Fruit fly (Drosophila melanogaster) whole organism, embryonic: Measurements from ENCODE around the gene CG17819.

Experiments used
- Ada2b ChIP-seq: fragments of 200-800 bp; sonication (Bioruptor generic); IDR thresholded peaks from 2 replicates; pipeline ENCODE4 v1.3.6; 2022; ENCODE audit warnings: missing biosample characterization, missing genetic modification characterization
- Atf3 ChIP-seq: fragments of 200-800 bp; sonication (Bioruptor generic); optimal IDR thresholded peaks from 3 replicates; lab custom pipeline; 2016; ENCODE audit warnings: missing biosample characterization, missing genetic modification characterization
- Blimp-1 ChIP-seq: fragments of 200-800 bp; sonication (Bioruptor generic); optimal IDR thresholded peaks from 3 replicates; lab custom pipeline; 2018; ENCODE audit warnings: missing biosample characterization, missing genetic modification characterization, mild to moderate bottlenecking, moderate library complexity, missing genetic modification reagents
- CG1024 ChIP-seq: fragments of 200-800 bp; sonication (Bioruptor generic); IDR thresholded peaks from 2 replicates; pipeline ENCODE4 v1.3.6; 2022; ENCODE audit warnings: missing biosample characterization, missing genetic modification characterization
- CG10274 ChIP-seq: fragments of 200-800 bp; sonication (Bioruptor generic); optimal IDR thresholded peaks from 3 replicates; lab custom pipeline; 2017; ENCODE audit warnings: missing biosample characterization, mild to moderate bottlenecking, missing genetic modification characterization
- CG10979 ChIP-seq: fragments of 200-800 bp; sonication (Bioruptor generic); optimal IDR thresholded peaks from 2 replicates; lab custom pipeline; 2018; ENCODE audit warnings: missing biosample characterization, mild to moderate bottlenecking, missing genetic modification characterization, moderate library complexity
- CG12219 ChIP-seq: fragments of 200-800 bp; sonication (Bioruptor generic); optimal IDR thresholded peaks from 3 replicates; lab custom pipeline; 2018; ENCODE audit warnings: missing biosample characterization, mild to moderate bottlenecking, missing genetic modification characterization
- CG12942 ChIP-seq: fragments of 200-800 bp; sonication (Bioruptor generic); optimal IDR thresholded peaks from 3 replicates; lab custom pipeline; 2016; ENCODE audit warnings: missing biosample characterization, missing genetic modification characterization
- CG14965 ChIP-seq: fragments of 200-800 bp; sonication (Bioruptor generic); optimal IDR thresholded peaks from 2 replicates; lab custom pipeline; 2016; ENCODE audit warnings: missing biosample characterization, missing genetic modification characterization, borderline replicate concordance
- CG15073 ChIP-seq: fragments of 200-800 bp; sonication (Bioruptor generic); optimal IDR thresholded peaks from 2 replicates; lab custom pipeline; 2016; ENCODE audit warnings: missing biosample characterization, missing genetic modification characterization
- CG16815 ChIP-seq: fragments of 200-800 bp; sonication (Bioruptor generic); optimal IDR thresholded peaks from 3 replicates; lab custom pipeline; 2017; ENCODE audit warnings: missing biosample characterization, mild to moderate bottlenecking, missing genetic modification characterization
- CG17328 ChIP-seq: fragments of 200-800 bp; sonication (Bioruptor generic); IDR thresholded peaks from 2 replicates; pipeline ENCODE4 v1.3.6; 2022; ENCODE audit warnings: missing biosample characterization, missing genetic modification characterization
- CG17829 ChIP-seq: fragments of 200-800 bp; optimal IDR thresholded peaks from 2 replicates; lab custom pipeline; 2019; ENCODE audit warnings: missing biosample characterization, mild to moderate bottlenecking, missing genetic modification characterization, moderate library complexity
- CG18599 ChIP-seq: fragments of 200-800 bp; sonication (Bioruptor generic); optimal IDR thresholded peaks from 3 replicates; lab custom pipeline; 2017; ENCODE audit warnings: missing biosample characterization, missing genetic modification characterization, mild to moderate bottlenecking, moderate library complexity, missing genetic modification reagents
- CG2199 ChIP-seq: fragments of 200-800 bp; sonication (Bioruptor generic); IDR thresholded peaks from 3 replicates; pipeline ENCODE4 v1.3.6; 2022; ENCODE audit warnings: missing biosample characterization, missing genetic modification characterization
- CG2712 ChIP-seq: fragments of 200-800 bp; optimal IDR thresholded peaks from 3 replicates; lab custom pipeline; 2019; ENCODE audit warnings: missing biosample characterization, mild to moderate bottlenecking, missing genetic modification characterization, moderate library complexity
- CG30431 ChIP-seq: fragments of 200-800 bp; sonication (Bioruptor generic); optimal IDR thresholded peaks from 2 replicates; lab custom pipeline; 2017; ENCODE audit warnings: missing biosample characterization, missing genetic modification characterization
- CG32772 ChIP-seq: fragments of 200-800 bp; sonication (Bioruptor generic); IDR thresholded peaks from 2 replicates; pipeline ENCODE4 v1.3.6; 2022; ENCODE audit warnings: missing biosample characterization, missing genetic modification characterization
- CG4424 ChIP-seq: fragments of 200-800 bp; sonication (Bioruptor generic); optimal IDR thresholded peaks from 3 replicates; lab custom pipeline; 2016; ENCODE audit warnings: missing biosample characterization, missing genetic modification characterization
- CG4707 ChIP-seq: fragments of 200-800 bp; sonication (Bioruptor generic); optimal IDR thresholded peaks from 2 replicates; lab custom pipeline; 2018; ENCODE audit warnings: missing biosample characterization, mild to moderate bottlenecking, missing genetic modification characterization, moderate library complexity
- CG5180 ChIP-seq: fragments of 200-800 bp; sonication (Bioruptor generic); optimal IDR thresholded peaks from 3 replicates; lab custom pipeline; 2017; ENCODE audit warnings: missing biosample characterization, missing genetic modification characterization, mild to moderate bottlenecking, moderate library complexity, missing genetic modification reagents
- CG7357 ChIP-seq: fragments of 200-800 bp; sonication (Bioruptor generic); IDR thresholded peaks from 3 replicates; pipeline ENCODE4 v1.3.6; 2022; ENCODE audit warnings: missing biosample characterization, missing genetic modification characterization
- CG8944 ChIP-seq: fragments of 200-800 bp; sonication (Bioruptor generic); optimal IDR thresholded peaks from 3 replicates; lab custom pipeline; 2016; ENCODE audit warnings: missing biosample characterization, missing genetic modification characterization
- D ChIP-seq, 2 experiments: fragments of 200-800 bp in 1 of 2; fragments of >200 bp in 1 of 2; sonication (Bioruptor generic) in 1 of 2; optimal IDR thresholded peaks; 2 replicates in 1 of 2; 3 replicates in 1 of 2; lab custom pipeline; 2017; ENCODE audit warnings: mild to moderate bottlenecking in 1 of 2, missing biosample characterization in 1 of 2, missing genetic modification characterization in 1 of 2, missing genetic modification reagents in 1 of 2
- Dll ChIP-seq: fragments of 200-800 bp; sonication (Bioruptor generic); IDR thresholded peaks from 4 replicates; pipeline ENCODE4 v1.3.6; 2022; ENCODE audit warnings: missing biosample characterization, missing genetic modification characterization; ENCODE audit not compliant: partially characterized antibody
- Hr3 ChIP-seq: fragments of 200-800 bp; sonication (Bioruptor generic); optimal IDR thresholded peaks from 3 replicates; lab custom pipeline; 2016; ENCODE audit warnings: missing biosample characterization, missing genetic modification characterization
- Mad ChIP-seq: fragments of 200-800 bp; sonication (Bioruptor generic); optimal IDR thresholded peaks from 2 replicates; lab custom pipeline; 2016; ENCODE audit warnings: missing biosample characterization, missing genetic modification characterization
- Mrtf ChIP-seq: fragments of 200-800 bp; sonication (Bioruptor generic); IDR thresholded peaks from 3 replicates; pipeline ENCODE4 v1.3.6; 2022; ENCODE audit warnings: missing biosample characterization, missing genetic modification characterization
- Myb ChIP-seq: fragments of 200-800 bp; sonication (Bioruptor generic); optimal IDR thresholded peaks from 2 replicates; lab custom pipeline; 2016; ENCODE audit warnings: missing biosample characterization, missing genetic modification characterization
- Oaz ChIP-seq: fragments of 200-800 bp; sonication (Bioruptor generic); IDR thresholded peaks from 2 replicates; pipeline ENCODE4 v1.3.6; 2022; ENCODE audit warnings: missing biosample characterization, missing genetic modification characterization
- Side ChIP-seq: fragments of 200-800 bp; sonication (Bioruptor generic); optimal IDR thresholded peaks from 2 replicates; lab custom pipeline; 2016; ENCODE audit warnings: missing biosample characterization, missing genetic modification characterization
- Vsx1 ChIP-seq: fragments of 200-800 bp; sonication (Bioruptor generic); optimal IDR thresholded peaks from 2 replicates; lab custom pipeline; 2017; ENCODE audit warnings: missing biosample characterization, mild to moderate bottlenecking, missing genetic modification characterization, missing genetic modification reagents
- al ChIP-seq: fragments of 200-800 bp; sonication (Bioruptor generic); IDR thresholded peaks from 2 replicates; pipeline ENCODE4 v1.3.6; 2022; ENCODE audit warnings: missing biosample characterization, missing genetic modification characterization
- bab2 ChIP-seq: fragments of 200-800 bp; sonication (Bioruptor generic); optimal IDR thresholded peaks from 2 replicates; lab custom pipeline; 2016; ENCODE audit warnings: missing biosample characterization, missing genetic modification characterization
- cato ChIP-seq: fragments of 200-800 bp; sonication (Bioruptor generic); optimal IDR thresholded peaks from 2 replicates; lab custom pipeline; 2016; ENCODE audit warnings: missing biosample characterization, missing genetic modification characterization, borderline replicate concordance
- caup ChIP-seq: fragments of 200-800 bp; sonication (Bioruptor generic); optimal IDR thresholded peaks from 3 replicates; lab custom pipeline; 2017; ENCODE audit warnings: missing biosample characterization, mild to moderate bottlenecking, missing genetic modification characterization, moderate library complexity; ENCODE audit not compliant: severe bottlenecking
- chm ChIP-seq: fragments of 200-800 bp; sonication (Bioruptor generic); IDR thresholded peaks from 2 replicates; pipeline ENCODE4 v1.3.6; 2022; ENCODE audit warnings: missing biosample characterization, missing genetic modification characterization
- esg ChIP-seq: fragments of 200-800 bp; sonication (Bioruptor generic); conservative IDR thresholded peaks from 2 replicates; pipeline ENCODE4 v1.3.6; 2022; ENCODE audit warnings: missing biosample characterization, missing genetic modification characterization
- ewg ChIP-seq: fragments of 200-800 bp; sonication (Bioruptor generic); optimal IDR thresholded peaks from 3 replicates; lab custom pipeline; 2017; ENCODE audit warnings: mild to moderate bottlenecking, missing biosample characterization, missing genetic modification reagents, missing genetic modification characterization
- fd96Cb ChIP-seq: fragments of 200-800 bp; sonication (Bioruptor generic); optimal IDR thresholded peaks from 2 replicates; lab custom pipeline; 2018; ENCODE audit warnings: missing biosample characterization, mild to moderate bottlenecking, missing genetic modification characterization, moderate library complexity
- her ChIP-seq: fragments of 200-800 bp; sonication (Bioruptor generic); optimal IDR thresholded peaks from 2 replicates; lab custom pipeline; 2016; ENCODE audit warnings: missing biosample characterization, missing genetic modification characterization
- jigr1 ChIP-seq: fragments of 200-800 bp; sonication (Bioruptor generic); IDR thresholded peaks from 3 replicates; pipeline ENCODE4 v1.3.6; 2022; ENCODE audit warnings: missing biosample characterization, missing genetic modification characterization
- jumu ChIP-seq: fragments of 200-800 bp; sonication (Bioruptor generic); optimal IDR thresholded peaks from 3 replicates; lab custom pipeline; 2016; ENCODE audit warnings: missing biosample characterization, missing genetic modification characterization
- pb ChIP-seq: fragments of 200-800 bp; sonication (Bioruptor generic); optimal IDR thresholded peaks from 3 replicates; lab custom pipeline; 2016; ENCODE audit warnings: missing biosample characterization, missing genetic modification characterization
- sc ChIP-seq, 3 experiments: fragments of >200 bp in 2 of 3; fragments of 200-800 bp in 1 of 3; sonication (Bioruptor generic) in 1 of 3; optimal IDR thresholded peaks; 2 replicates in 2 of 3; 3 replicates in 1 of 3; lab custom pipeline; 2017; ENCODE audit warnings: mild to moderate bottlenecking in 1 of 3, missing biosample characterization in 1 of 3, missing genetic modification characterization in 1 of 3, missing genetic modification reagents in 1 of 3
- toy ChIP-seq: fragments of 200-800 bp; sonication (Bioruptor generic); IDR thresholded peaks from 2 replicates; pipeline ENCODE4 v1.3.6; 2022; ENCODE audit warnings: missing biosample characterization, missing genetic modification characterization
- trh ChIP-seq: fragments of 200-800 bp; sonication (Bioruptor generic); optimal IDR thresholded peaks from 2 replicates; lab custom pipeline; 2016; ENCODE audit warnings: missing biosample characterization, missing genetic modification characterization
- unpg ChIP-seq: fragments of 200-800 bp; sonication (Bioruptor generic); optimal IDR thresholded peaks from 3 replicates; lab custom pipeline; 2018; ENCODE audit warnings: missing biosample characterization, mild to moderate bottlenecking, missing genetic modification characterization, moderate library complexity
- z ChIP-seq: fragments of 200-800 bp; sonication (Bioruptor generic); IDR thresholded peaks from 3 replicates; pipeline ENCODE4 v1.3.6; 2022; ENCODE audit warnings: missing biosample characterization, missing genetic modification characterization

CG17819 gene

DNA sequence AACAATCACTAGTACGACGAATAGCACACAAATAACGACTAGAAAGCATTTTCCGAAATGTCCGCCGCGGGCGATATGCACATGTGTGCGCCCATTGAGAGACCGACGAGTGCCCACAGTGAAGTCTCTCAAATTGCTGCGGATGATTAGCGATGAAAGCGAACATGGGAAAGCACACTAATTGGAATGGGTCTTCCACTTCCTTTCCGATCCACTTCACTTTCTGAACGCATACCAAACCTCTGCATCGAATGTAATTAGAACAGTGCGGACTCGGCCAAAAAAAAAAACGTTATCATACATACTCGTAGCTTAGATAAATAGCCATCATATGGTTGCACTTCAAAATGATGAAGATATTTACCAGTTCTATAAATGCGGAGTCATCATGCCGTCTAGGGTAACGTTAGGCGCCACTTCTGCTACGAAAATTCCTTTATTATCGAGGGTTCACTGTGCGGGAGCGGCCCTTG lies 35.3 kb downstream of the CG17819 start (continued):
- TF ChIP-seq Mad (GFP tag; lab: Kevin White, UChicago): no peak
- 0 out of 2 replicates have a peak, but pooled peaks have one; percentile 1 for TF ChIP-seq CG1024 (GFP tag; lab: Robert Waterston, UW)
- TF ChIP-seq ewg (GFP tag; lab: Kevin White, UChicago): peak; percentile 25
- peak; percentile 22 for TF ChIP-seq CG17829 (tag; lab: Kevin White, UChicago)
- TF ChIP-seq D (optimal IDR thresholded peaks at IDR 0.05; lab: Kevin White, UChicago): no peak
- TF ChIP-seq D (GFP tag; optimal IDR thresholded peaks at IDR 0.05; lab: Kevin White, UChicago): peak; percentile 41
- TF ChIP-seq CG30431 (GFP tag; lab: Kevin White, UChicago): peak; percentile 47
- TF ChIP-seq jigr1: 0 out of 3 replicates have a peak, but pooled peaks have one; percentile 36
- 0 out of 3 replicates have a peak, but pooled peaks have one; percentile 13 for TF ChIP-seq CG7357 (GFP tag; lab: Robert Waterston, UW)
- no peak for TF ChIP-seq Vsx1
- peak; percentile 48 for TF ChIP-seq CG17328 (GFP tag; lab: Robert Waterston, UW)
- TF ChIP-seq Myb (GFP tag; lab: Kevin White, UChicago): no peak
- TF ChIP-seq esg (GFP tag; lab: Robert Waterston, UW): peak; percentile 27; the same call in 1 of the 2 replicates
- no peak for TF ChIP-seq al (GFP tag; lab: Robert Waterston, UW)
- TF ChIP-seq her (GFP tag; lab: Kevin White, UChicago): peak; percentile 2
- TF ChIP-seq CG14965: no peak
- no peak for TF ChIP-seq cato
- TF ChIP-seq toy: no peak
- TF ChIP-seq unpg (GFP tag; lab: Kevin White, UChicago): peak; percentile 34
- TF ChIP-seq CG16815 (GFP tag; lab: Kevin White, UChicago): peak; percentile 47
- TF ChIP-seq CG4424: peak; percentile 11
- peak; percentile 24 for TF ChIP-seq jumu (GFP tag; lab: Kevin White, UChicago)
- TF ChIP-seq CG2199 (GFP tag; lab: Robert Waterston, UW): peak; percentile 91; the same call in 2 of the 3 replicates
- no peak for TF ChIP-seq Oaz (GFP tag; lab: Robert Waterston, UW)
- peak; percentile 12 for TF ChIP-seq Atf3 (GFP tag; lab: Kevin White, UChicago)
- TF ChIP-seq CG12942 (GFP tag; lab: Kevin White, UChicago): peak; percentile 3
- TF ChIP-seq CG32772 (GFP tag; lab: Robert Waterston, UW): peak; percentile 54
- peak; percentile 61 for TF ChIP-seq pb
- TF ChIP-seq CG15073 (GFP tag; lab: Kevin White, UChicago): no peak
- TF ChIP-seq Dll (GFP tag; lab: Robert Waterston, UW): no peak
- TF ChIP-seq CG4707 (GFP tag; lab: Kevin White, UChicago): peak; percentile 7
- TF ChIP-seq CG12219: peak; percentile 18
- no peak for TF ChIP-seq trh
- no peak for TF ChIP-seq sc (optimal IDR thresholded peaks at IDR 0.05; lab: Kevin White, UChicago)
- no peak for TF ChIP-seq sc (GFP tag; optimal IDR thresholded peaks at IDR 0.05; lab: Kevin White, UChicago)
- TF ChIP-seq Blimp-1: peak; percentile 61
- peak; percentile 17 for TF ChIP-seq fd96Cb (tag; lab: Kevin White, UChicago)
- TF ChIP-seq chm (GFP tag; lab: Robert Waterston, UW): 0 out of 2 replicates have a peak, but pooled peaks have one; percentile 24
- TF ChIP-seq Mrtf (GFP tag; lab: Robert Waterston, UW): 0 out of 3 replicates have a peak, but pooled peaks have one; percentile 40
- TF ChIP-seq CG10274: no peak
- peak; percentile 11 for TF ChIP-seq Hr3 (GFP tag; lab: Kevin White, UChicago)
- peak; percentile 17 for TF ChIP-seq CG18599
- peak; percentile 3 for TF ChIP-seq CG5180 (GFP tag; lab: Kevin White, UChicago)
- TF ChIP-seq caup: no peak
- 0 out of 3 replicates have a peak, but pooled peaks have one; percentile 33 for TF ChIP-seq z (GFP tag; lab: Robert Waterston, UW)
- TF ChIP-seq Ada2b (GFP tag; lab: Robert Waterston, UW): 0 out of 2 replicates have a peak, but pooled peaks have one; percentile 18
- TF ChIP-seq CG2712 (tag; lab: Kevin White, UChicago): peak; percentile 52
- TF ChIP-seq Side (GFP tag; lab: Kevin White, UChicago): peak; percentile 44
- no peak for TF ChIP-seq CG8944 (GFP tag; lab: Kevin White, UChicago)
- TF ChIP-seq CG10979: peak; percentile 41
- peak; percentile 29 for TF ChIP-seq bab2
